Worm (Caenorhabditis elegans) whole organism, late embryonic: ENCODE measurements around the gene adr-2.

Experiments used
- ceh-19 ChIP-seq: fragments of 200-800 bp; sonication (Bioruptor generic); optimal IDR thresholded peaks from 2 replicates; lab custom pipeline; 2018; ENCODE audit warnings: mild to moderate bottlenecking, missing genetic modification characterization, missing compliant biosample characterization
- ceh-24 ChIP-seq: sonication (generic microtip); optimal IDR thresholded peaks from 2 replicates; lab custom pipeline; 2016; ENCODE audit warnings: mild to moderate bottlenecking, missing genetic modification characterization, missing compliant biosample characterization
- ceh-48 ChIP-seq: sonication (generic microtip); optimal IDR thresholded peaks from 2 replicates; lab custom pipeline; 2016; ENCODE audit warnings: missing genetic modification characterization, inconsistent platforms, missing compliant biosample characterization
- nfya-1 ChIP-seq: sonication (generic microtip); optimal IDR thresholded peaks from 2 replicates; lab custom pipeline; 2017; ENCODE audit warnings: missing genetic modification characterization, mild to moderate bottlenecking, missing compliant biosample characterization, antibody characterized with exemption, moderate library complexity
- nhr-11 ChIP-seq: fragments of 150-350 bp; optimal IDR thresholded peaks from 2 replicates; lab custom pipeline; 2014; ENCODE audit warnings: missing biosample characterization, missing genetic modification characterization
- pag-3 ChIP-seq: sonication (generic microtip); optimal IDR thresholded peaks from 2 replicates; lab custom pipeline; 2016; ENCODE audit warnings: missing compliant biosample characterization, missing genetic modification characterization, borderline replicate concordance

ce11 chrIII:7226607-7227006, 6.1 kb downstream of the adr-2 start, which contains the start of gene hsp-75:
- TF ChIP-seq nfya-1 (tag; lab: Kevin White, UChicago) (no peak), ceh-48 (tag; lab: Kevin White, UChicago) (no peak), pag-3 (tag; lab: Kevin White, UChicago) (no peak), ceh-19 (no peak), nhr-11 (tag; lab: Kevin White, UChicago) (no peak), ceh-24 (tag; lab: Kevin White, UChicago) (no peak)
